Worm (Caenorhabditis elegans) whole organism, early embryonic: ENCODE results near the gene cfap-20.

Experiments used
- B0310.2 ChIP-seq: sonication (generic microtip); optimal IDR thresholded peaks from 2 replicates; lab custom pipeline; 2016; ENCODE audit warnings: mild to moderate bottlenecking, missing genetic modification characterization, missing compliant biosample characterization
- F13C5.2 ChIP-seq: sonication (generic microtip); optimal IDR thresholded peaks from 2 replicates; lab custom pipeline; 2017; ENCODE audit warnings: mild to moderate bottlenecking, missing genetic modification characterization, inconsistent platforms, missing compliant biosample characterization
- aly-1 ChIP-seq: sonication (generic microtip); optimal IDR thresholded peaks from 2 replicates; lab custom pipeline; 2016; ENCODE audit warnings: missing genetic modification characterization, missing compliant biosample characterization
- ama-1 ChIP-seq: fragments of 150-350 bp; optimal IDR thresholded peaks from 2 replicates; lab custom pipeline; 2014
- ceh-13 ChIP-seq: fragments of 200-800 bp; sonication (Bioruptor generic); optimal IDR thresholded peaks from 2 replicates; lab custom pipeline; 2018; ENCODE audit warnings: mild to moderate bottlenecking, missing genetic modification characterization, missing compliant biosample characterization
- ceh-36 ChIP-seq: sonication (generic microtip); optimal IDR thresholded peaks from 2 replicates; lab custom pipeline; 2016; ENCODE audit warnings: missing genetic modification characterization, inconsistent platforms, missing compliant biosample characterization
- ets-7 ChIP-seq: sonication (generic microtip); optimal IDR thresholded peaks from 2 replicates; lab custom pipeline; 2016; ENCODE audit warnings: missing genotype, missing genetic modification characterization, missing compliant biosample characterization
- flt-1 ChIP-seq: fragments of 200-800 bp; sonication (Bioruptor generic); IDR thresholded peaks from 2 replicates; pipeline ENCODE4 v1.3.6; 2022; ENCODE audit warnings: missing genetic modification characterization, missing compliant biosample characterization
- hmbx-1 ChIP-seq: sonication (generic microtip); optimal IDR thresholded peaks from 2 replicates; lab custom pipeline; 2016; ENCODE audit warnings: mild to moderate bottlenecking, missing genetic modification characterization, missing compliant biosample characterization
- hmg-4 ChIP-seq: fragments of 200-800 bp; sonication (Bioruptor generic); optimal IDR thresholded peaks from 2 replicates; lab custom pipeline; 2018; ENCODE audit warnings: mild to moderate bottlenecking, missing genetic modification characterization, missing compliant biosample characterization
- hnd-1 ChIP-seq: sonication (generic microtip); optimal IDR thresholded peaks from 2 replicates; lab custom pipeline; 2016; ENCODE audit warnings: missing genetic modification characterization, missing compliant biosample characterization
- pes-1 ChIP-seq: fragments of 200-800 bp; sonication (Bioruptor generic); IDR thresholded peaks from 2 replicates; pipeline ENCODE4 v1.3.6; 2022; ENCODE audit warnings: missing genetic modification reagents, missing genetic modification characterization, missing compliant biosample characterization
- scrt-1 ChIP-seq: fragments of 200-800 bp; sonication (Bioruptor generic); IDR thresholded peaks from 2 replicates; pipeline ENCODE4 v1.3.6; 2022; ENCODE audit warnings: missing genetic modification characterization, missing compliant biosample characterization
- sea-1 ChIP-seq: fragments of 200-800 bp; sonication (Bioruptor generic); conservative IDR thresholded peaks from 2 replicates; pipeline ENCODE4 v1.3.6; 2022; ENCODE audit warnings: missing genetic modification characterization, missing compliant biosample characterization
- tbx-11 ChIP-seq: fragments of 200-800 bp; sonication (Bioruptor generic); IDR thresholded peaks from 2 replicates; pipeline ENCODE4 v1.3.6; 2022; ENCODE audit warnings: missing genetic modification characterization, missing compliant biosample characterization
- tbx-37 ChIP-seq: fragments of 200-800 bp; sonication (Bioruptor generic); conservative IDR thresholded peaks from 2 replicates; pipeline ENCODE4 v1.3.6; 2022; ENCODE audit warnings: missing genetic modification reagents, missing genetic modification characterization, missing compliant biosample characterization
- tra-4 ChIP-seq: sonication (generic microtip); optimal IDR thresholded peaks from 2 replicates; lab custom pipeline; 2017; ENCODE audit warnings: missing genetic modification characterization, missing compliant biosample characterization

The cfap-20 gene

DNA sequence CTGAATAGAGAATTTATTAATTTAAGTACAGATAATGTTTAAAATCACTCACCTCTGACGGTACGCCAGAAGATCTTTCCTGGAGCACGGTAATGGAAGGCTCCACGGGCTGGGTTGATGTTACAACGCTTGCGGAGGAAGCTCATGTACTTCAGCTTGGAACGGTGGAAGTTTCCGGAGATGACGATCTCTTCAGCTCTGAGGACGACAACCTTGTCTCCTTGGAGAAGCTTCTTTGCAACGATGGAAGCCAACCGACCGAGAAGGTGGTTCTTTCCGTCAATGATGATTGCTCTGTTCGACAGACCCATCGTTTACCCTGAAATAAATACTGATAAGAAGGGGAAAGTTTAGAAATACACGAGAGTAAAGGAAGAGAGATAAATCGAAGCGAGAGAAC lies 34.0 kb downstream of the cfap-20 start, which contains the start of gene rpl-16:
rpl-16 (minus strand) TSS at position 319 of the 400 bp plus-strand sequence.
- no peak for TF ChIP-seq aly-1 (tag; lab: Kevin White, UChicago)
- no peak for TF ChIP-seq sea-1 (GFP tag; lab: Robert Waterston, UW)
- no peak for TF ChIP-seq ama-1 (lab: Kevin White, UChicago)
- TF ChIP-seq F13C5.2 (tag; lab: Kevin White, UChicago): no peak
- no peak for TF ChIP-seq B0310.2 (tag; lab: Kevin White, UChicago)
- no peak for TF ChIP-seq scrt-1
- no peak for TF ChIP-seq ceh-36 (tag; lab: Kevin White, UChicago)
- TF ChIP-seq tbx-11 (GFP tag; lab: Robert Waterston, UW): no peak
- TF ChIP-seq tra-4 (tag; lab: Kevin White, UChicago): no peak

DNA sequence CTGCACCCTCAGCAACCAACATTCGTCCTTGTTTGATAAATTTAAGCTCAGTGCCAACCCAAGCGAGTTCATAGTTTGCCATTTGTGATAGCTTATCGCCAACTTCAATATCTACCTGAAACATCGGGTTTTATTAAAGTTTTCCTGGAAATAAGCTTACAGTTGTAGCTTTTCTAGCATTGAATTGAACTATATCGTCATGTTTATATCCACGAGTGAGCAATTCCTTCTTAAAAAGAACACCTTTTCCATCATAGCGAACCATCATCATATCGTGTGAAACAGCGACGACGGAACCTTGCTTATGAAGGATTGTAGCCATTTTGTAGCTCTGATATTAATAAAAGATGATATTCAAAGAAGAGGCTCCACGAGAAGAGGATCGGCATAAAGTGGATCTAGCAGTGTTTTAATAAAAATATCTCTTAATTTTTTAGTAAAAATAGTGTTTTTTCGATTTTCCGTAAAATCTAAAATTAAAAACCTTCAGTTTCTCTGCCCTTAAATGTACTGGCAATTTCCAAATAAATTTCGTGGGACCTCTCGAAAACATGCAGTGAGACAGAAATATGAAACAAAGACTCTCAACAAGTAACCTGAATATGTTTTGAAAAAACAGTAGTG lies 35.0 kb downstream of the cfap-20 start, which contains the start of gene M01F1.8:
M01F1.8 (minus strand) TSS at position 335 of the 624 bp plus-strand sequence.
- TF ChIP-seq aly-1 (tag; lab: Kevin White, UChicago) (no peak), ceh-36 (tag; lab: Kevin White, UChicago) (no peak), scrt-1 (no peak), ama-1 (lab: Kevin White, UChicago) (peak; percentile 53), hmg-4 (GFP tag; lab: Kevin White, UChicago) (no peak), tbx-11 (GFP tag; lab: Robert Waterston, UW) (no peak)

DNA sequence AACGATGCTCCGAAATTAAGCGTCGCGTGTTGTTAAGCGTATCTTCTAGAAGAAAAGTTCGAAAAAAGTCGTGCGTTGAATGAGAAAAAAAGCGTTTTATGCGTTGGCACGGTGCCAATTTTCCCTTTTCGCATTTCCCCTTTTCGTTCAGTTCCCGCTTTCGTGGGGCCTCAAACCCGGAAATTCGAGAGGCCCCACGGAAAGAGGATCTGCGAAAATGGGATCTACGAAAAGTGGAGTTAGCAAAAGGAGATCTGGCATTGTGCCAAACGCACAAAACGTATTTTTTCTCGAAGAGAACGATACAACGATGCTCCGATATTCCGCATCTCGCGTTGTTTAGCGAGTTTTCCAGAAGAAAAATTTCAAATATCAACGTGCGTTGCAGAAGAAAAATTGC lies 37.5 kb downstream of the cfap-20 start:
- TF ChIP-seq scrt-1 (peak; percentile 81), ama-1 (lab: Kevin White, UChicago) (no peak), hmbx-1 (tag; lab: Kevin White, UChicago) (peak; percentile 80), aly-1 (tag; lab: Kevin White, UChicago) (peak; percentile 98), ets-7 (peak; percentile 99), ceh-13 (GFP tag; lab: Kevin White, UChicago) (peak; percentile 96), B0310.2 (tag; lab: Kevin White, UChicago) (peak; percentile 97), flt-1 (peak; percentile 78), F13C5.2 (tag; lab: Kevin White, UChicago) (peak; percentile 88), pes-1 (GFP tag; lab: Robert Waterston, UW) (peak; percentile 97), tbx-11 (GFP tag; lab: Robert Waterston, UW) (peak; percentile 93), tra-4 (tag; lab: Kevin White, UChicago) (peak; percentile 97), hnd-1 (tag; lab: Kevin White, UChicago) (peak; percentile 94), ceh-36 (tag; lab: Kevin White, UChicago) (peak; percentile 87), sea-1 (GFP tag; lab: Robert Waterston, UW) (peak; percentile 94), hmg-4 (GFP tag; lab: Kevin White, UChicago) (peak; percentile 97), tbx-37 (GFP tag; lab: Robert Waterston, UW) (peak; percentile 93)

DNA sequence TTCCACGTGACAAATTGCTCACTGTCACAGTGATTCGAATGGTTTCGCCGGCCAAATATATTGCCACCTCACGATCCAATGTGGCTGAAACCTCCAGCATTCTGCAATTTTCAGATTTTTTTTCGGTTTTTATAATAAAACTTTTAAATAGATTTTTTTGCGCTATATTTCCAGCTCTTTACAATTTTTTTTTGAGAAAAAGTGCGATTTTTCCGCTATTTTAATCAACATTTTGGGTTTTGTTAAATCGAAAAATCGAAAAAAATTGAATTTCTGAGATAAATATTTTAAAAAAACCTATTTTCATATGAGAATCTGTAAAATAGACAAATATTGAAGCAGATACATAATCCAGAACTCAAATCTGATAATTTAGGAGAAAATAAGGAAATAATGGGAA lies 38.3 kb downstream of the cfap-20 start, which contains the start of gene M01F1.9:
M01F1.9 (minus strand) TSS at position 101 of the 400 bp plus-strand sequence.
- TF ChIP-seq flt-1: no peak
- no peak for TF ChIP-seq B0310.2 (tag; lab: Kevin White, UChicago)
- no peak for TF ChIP-seq sea-1 (GFP tag; lab: Robert Waterston, UW)
- TF ChIP-seq ets-7: no peak
- no peak for TF ChIP-seq tbx-11 (GFP tag; lab: Robert Waterston, UW)
- no peak for TF ChIP-seq ceh-13 (GFP tag; lab: Kevin White, UChicago)
- no peak for TF ChIP-seq aly-1 (tag; lab: Kevin White, UChicago)
- no peak for TF ChIP-seq tra-4 (tag; lab: Kevin White, UChicago)
- TF ChIP-seq tbx-37 (GFP tag; lab: Robert Waterston, UW): no peak
- TF ChIP-seq F13C5.2 (tag; lab: Kevin White, UChicago): no peak
- TF ChIP-seq hmg-4 (GFP tag; lab: Kevin White, UChicago): no peak
- no peak for TF ChIP-seq hnd-1 (tag; lab: Kevin White, UChicago)
- no peak for TF ChIP-seq ceh-36 (tag; lab: Kevin White, UChicago)
- TF ChIP-seq ama-1 (lab: Kevin White, UChicago): no peak
- no peak for TF ChIP-seq scrt-1
- TF ChIP-seq hmbx-1 (tag; lab: Kevin White, UChicago): no peak
- no peak for TF ChIP-seq pes-1 (GFP tag; lab: Robert Waterston, UW)

DNA sequence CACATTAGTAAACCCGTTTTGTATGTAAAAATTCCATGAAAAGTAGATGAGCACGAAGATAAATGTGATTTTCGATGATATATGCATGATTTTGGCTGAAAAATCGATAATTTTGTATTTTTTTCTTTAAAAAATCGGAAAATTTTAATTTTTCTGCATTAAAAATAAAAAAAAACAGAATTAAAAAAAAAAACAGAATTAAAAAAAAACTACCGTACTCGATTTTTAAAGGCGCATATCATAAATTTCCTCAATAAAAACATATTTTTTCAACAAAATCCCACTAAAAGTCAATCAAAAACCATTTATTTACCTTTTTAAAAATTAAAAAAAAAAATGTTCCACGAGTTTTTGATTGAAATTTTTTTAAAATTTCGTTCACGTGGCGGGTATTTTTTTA lies 44.2 kb downstream of the cfap-20 start, which contains the start of gene gly-14:
gly-14 (minus strand) TSS at position 101 of the 400 bp plus-strand sequence.
- TF ChIP-seq scrt-1: no peak
- TF ChIP-seq tbx-11 (GFP tag; lab: Robert Waterston, UW): no peak
- TF ChIP-seq ceh-36 (tag; lab: Kevin White, UChicago): no peak
- TF ChIP-seq sea-1 (GFP tag; lab: Robert Waterston, UW): no peak
- TF ChIP-seq flt-1: no peak
- TF ChIP-seq hmg-4 (GFP tag; lab: Kevin White, UChicago): no peak
- TF ChIP-seq B0310.2 (tag; lab: Kevin White, UChicago): no peak
- TF ChIP-seq tbx-37 (GFP tag; lab: Robert Waterston, UW): no peak
- TF ChIP-seq ets-7: no peak
- TF ChIP-seq ama-1 (lab: Kevin White, UChicago): no peak
- no peak for TF ChIP-seq tra-4 (tag; lab: Kevin White, UChicago)
- TF ChIP-seq aly-1 (tag; lab: Kevin White, UChicago): no peak
- TF ChIP-seq F13C5.2 (tag; lab: Kevin White, UChicago): no peak
- no peak for TF ChIP-seq ceh-13 (GFP tag; lab: Kevin White, UChicago)
- TF ChIP-seq hmbx-1 (tag; lab: Kevin White, UChicago): no peak

DNA sequence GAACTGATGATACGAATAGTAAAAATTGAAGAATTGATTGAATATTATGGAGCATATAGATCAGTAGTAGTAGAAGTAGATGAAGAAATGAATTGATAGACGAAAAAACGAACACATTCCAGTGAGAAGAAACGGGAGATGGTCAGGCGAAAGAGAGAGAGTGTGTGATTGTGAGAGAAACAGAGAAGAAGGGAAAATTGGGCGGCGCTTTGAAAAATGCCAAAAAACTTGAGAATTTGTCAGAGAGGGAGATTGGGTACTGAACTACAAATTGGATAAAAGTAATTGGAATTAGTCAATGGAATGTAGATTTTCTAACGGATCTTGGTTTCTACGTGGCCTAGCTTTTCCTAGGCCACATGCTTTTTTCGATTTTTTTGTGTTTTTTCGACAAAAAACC lies 49.1 kb downstream of the cfap-20 start, which contains the start of gene C34C12.7:
C34C12.7 (minus strand) TSS at position 118 of the 400 bp plus-strand sequence.
- TF ChIP-seq B0310.2 (tag; lab: Kevin White, UChicago) (no peak), sea-1 (GFP tag; lab: Robert Waterston, UW) (no peak), hnd-1 (tag; lab: Kevin White, UChicago) (no peak), ets-7 (no peak), scrt-1 (no peak), ama-1 (lab: Kevin White, UChicago) (no peak), aly-1 (tag; lab: Kevin White, UChicago) (no peak), ceh-13 (GFP tag; lab: Kevin White, UChicago) (no peak), F13C5.2 (tag; lab: Kevin White, UChicago) (no peak), hmbx-1 (tag; lab: Kevin White, UChicago) (no peak), tbx-37 (GFP tag; lab: Robert Waterston, UW) (no peak), tra-4 (tag; lab: Kevin White, UChicago) (no peak), tbx-11 (GFP tag; lab: Robert Waterston, UW) (no peak), hmg-4 (GFP tag; lab: Kevin White, UChicago) (no peak), flt-1 (no peak), ceh-36 (tag; lab: Kevin White, UChicago) (no peak), pes-1 (GFP tag; lab: Robert Waterston, UW) (no peak)
